Fruit fly (Drosophila melanogaster) whole organism, wandering third instar larva: ENCODE results near the gene CG31176.

Experiments used
- Abd-B ChIP-seq: fragments of >200 bp; optimal IDR thresholded peaks from 2 replicates; lab custom pipeline; 2017; ENCODE audit warnings: missing biosample characterization, missing genetic modification characterization
- CG32264 ChIP-seq: fragments of 200-800 bp; sonication (Bioruptor generic); optimal IDR thresholded peaks from 2 replicates; lab custom pipeline; 2016; ENCODE audit warnings: missing biosample characterization, missing genetic modification characterization
- CG9705 ChIP-seq: fragments of 200-800 bp; sonication (Bioruptor generic); optimal IDR thresholded peaks from 2 replicates; lab custom pipeline; 2018; ENCODE audit warnings: missing biosample characterization, mild to moderate bottlenecking, missing genetic modification characterization
- CrebA ChIP-seq: fragments of 200-800 bp; sonication (Bioruptor generic); optimal IDR thresholded peaks from 2 replicates; lab custom pipeline; 2016; ENCODE audit warnings: missing biosample characterization, mild to moderate bottlenecking, missing genetic modification characterization, borderline replicate concordance
- Dfd ChIP-seq: fragments of >200 bp; optimal IDR thresholded peaks from 2 replicates; lab custom pipeline; 2017; ENCODE audit warnings: missing biosample characterization, missing genetic modification characterization
- Dif ChIP-seq: fragments of 200-275, 200-300 bp; sonication (Bioruptor generic); optimal IDR thresholded peaks from 2 replicates; lab custom pipeline; 2018; ENCODE audit warnings: missing biosample characterization, missing genetic modification characterization; ENCODE audit not compliant: partially characterized antibody
- GATAd ChIP-seq: sonication (Bioruptor generic); optimal IDR thresholded peaks from 2 replicates; lab custom pipeline; 2016; ENCODE audit warnings: missing biosample characterization, missing genetic modification characterization
- HLH106 ChIP-seq: fragments of 200-800 bp; optimal IDR thresholded peaks from 3 replicates; lab custom pipeline; 2019; ENCODE audit warnings: missing biosample characterization, mild to moderate bottlenecking, missing genetic modification characterization, moderate library complexity
- Hnf4 ChIP-seq: fragments of 200-800 bp; sonication (Bioruptor generic); optimal IDR thresholded peaks from 2 replicates; lab custom pipeline; 2016; ENCODE audit warnings: missing biosample characterization, mild to moderate bottlenecking, missing genetic modification characterization
- Hr78 ChIP-seq: fragments of >200 bp; optimal IDR thresholded peaks from 2 replicates; lab custom pipeline; 2017; ENCODE audit warnings: missing biosample characterization, missing genetic modification characterization
- Hr83 ChIP-seq: fragments of 200-300 bp; sonication (Bioruptor generic); optimal IDR thresholded peaks from 2 replicates; lab custom pipeline; 2016; ENCODE audit warnings: missing biosample characterization, mild to moderate bottlenecking, missing genetic modification characterization, moderate library complexity; ENCODE audit not compliant: poor library complexity, severe bottlenecking
- Jra ChIP-seq: sonication (Bioruptor generic); optimal IDR thresholded peaks from 2 replicates; lab custom pipeline; 2016; ENCODE audit warnings: missing biosample characterization, missing genetic modification characterization
- Mio ChIP-seq: sonication (Bioruptor generic); optimal IDR thresholded peaks from 2 replicates; lab custom pipeline; 2016; ENCODE audit warnings: missing biosample characterization, missing genetic modification characterization
- Myc ChIP-seq: fragments of >200 bp; optimal IDR thresholded peaks from 2 replicates; lab custom pipeline; 2017
- N ChIP-seq: fragments of >200 bp; optimal IDR thresholded peaks from 2 replicates; lab custom pipeline; 2018; ENCODE audit warnings: missing biosample characterization, missing external identifiers, missing genetic modification characterization
- OdsH ChIP-seq: fragments of 200-800 bp; sonication (Bioruptor generic); optimal IDR thresholded peaks from 2 replicates; lab custom pipeline; 2016; ENCODE audit warnings: missing biosample characterization, mild to moderate bottlenecking, missing genetic modification characterization
- Rel ChIP-seq, 2 experiments: fragments of 200-800 bp; sonication (Bioruptor generic) in 1 of 2; optimal IDR thresholded peaks; 2 replicates in 1 of 2; 3 replicates in 1 of 2; lab custom pipeline; 2016 to 2019; ENCODE audit warnings: mild to moderate bottlenecking in 2 of 2, missing biosample characterization in 2 of 2, missing genetic modification characterization in 2 of 2, moderate library complexity in 1 of 2
- Sp1 ChIP-seq: fragments of 200-800 bp; sonication (Bioruptor generic); optimal IDR thresholded peaks from 3 replicates; lab custom pipeline; 2019; ENCODE audit warnings: missing biosample characterization, mild to moderate bottlenecking, missing genetic modification characterization, moderate library complexity
- Vsx2 ChIP-seq: fragments of 200-300, 225-300 bp; sonication (Bioruptor generic); optimal IDR thresholded peaks from 2 replicates; lab custom pipeline; 2018; ENCODE audit warnings: missing biosample characterization, missing genetic modification characterization; ENCODE audit not compliant: partially characterized antibody
- br ChIP-seq: fragments of 200-800 bp; sonication (Bioruptor generic); optimal IDR thresholded peaks from 2 replicates; lab custom pipeline; 2016; ENCODE audit warnings: missing biosample characterization, missing genetic modification characterization
- brk ChIP-seq: fragments of 200-800 bp; sonication (Bioruptor generic); optimal IDR thresholded peaks from 2 replicates; lab custom pipeline; 2016; ENCODE audit warnings: missing biosample characterization, mild to moderate bottlenecking, missing genetic modification characterization
- dl ChIP-seq, 2 experiments: fragments of 175-275, 200-275 bp in 1 of 2; fragments of 200-275 bp in 1 of 2; sonication (Bioruptor generic); optimal IDR thresholded peaks; lab custom pipeline; 2018; ENCODE audit warnings: mild to moderate bottlenecking in 2 of 2, missing biosample characterization in 2 of 2, missing genetic modification characterization in 2 of 2, moderate library complexity in 2 of 2; ENCODE audit not compliant: partially characterized antibody in 2 of 2, insufficient read depth in 1 of 2
- dmrt93B ChIP-seq: fragments of 200-800 bp; sonication (Bioruptor generic); optimal IDR thresholded peaks from 2 replicates; lab custom pipeline; 2018; ENCODE audit warnings: missing biosample characterization, mild to moderate bottlenecking, missing genetic modification characterization
- dsf ChIP-seq: sonication (Bioruptor generic); optimal IDR thresholded peaks from 2 replicates; lab custom pipeline; 2016; ENCODE audit warnings: missing biosample characterization, missing genetic modification characterization, borderline replicate concordance
- ey ChIP-seq: fragments of 200-800 bp; sonication (Bioruptor generic); optimal IDR thresholded peaks from 2 replicates; lab custom pipeline; 2016; ENCODE audit warnings: missing biosample characterization, missing genetic modification characterization
- foxo ChIP-seq, 2 experiments: fragments of 200-800 bp; sonication (Bioruptor generic); optimal IDR thresholded peaks; 2 replicates in 1 of 2; 3 replicates in 1 of 2; lab custom pipeline; 2016 to 2017; ENCODE audit warnings: missing biosample characterization in 2 of 2, missing genetic modification characterization in 2 of 2
- fru ChIP-seq: fragments of 200-800 bp; sonication (Bioruptor generic); optimal IDR thresholded peaks from 3 replicates; lab custom pipeline; 2016; ENCODE audit warnings: missing biosample characterization, mild to moderate bottlenecking, missing genetic modification characterization
- h ChIP-seq: fragments of 200-800 bp; sonication (Bioruptor generic); optimal IDR thresholded peaks from 3 replicates; lab custom pipeline; 2016; ENCODE audit warnings: missing biosample characterization, mild to moderate bottlenecking, missing genetic modification characterization
- jim ChIP-seq: fragments of 175-275, 200-325 bp; sonication (Bioruptor generic); optimal IDR thresholded peaks from 2 replicates; lab custom pipeline; 2016; ENCODE audit warnings: missing biosample characterization, mild to moderate bottlenecking, missing genetic modification characterization
- lola ChIP-seq: fragments of >200 bp; optimal IDR thresholded peaks from 2 replicates; lab custom pipeline; 2017; ENCODE audit warnings: missing biosample characterization, missing genetic modification characterization
- pan ChIP-seq: fragments of >200 bp; optimal IDR thresholded peaks from 2 replicates; lab custom pipeline; 2017
- psq ChIP-seq: fragments of 200-800 bp; sonication (Bioruptor generic); optimal IDR thresholded peaks from 3 replicates; lab custom pipeline; 2017; ENCODE audit warnings: missing biosample characterization, mild to moderate bottlenecking, missing genetic modification characterization, moderate library complexity
- rgr ChIP-seq: fragments of 200-800 bp; sonication (Bioruptor generic); optimal IDR thresholded peaks from 3 replicates; lab custom pipeline; 2016; ENCODE audit warnings: missing biosample characterization, mild to moderate bottlenecking, missing genetic modification characterization
- sage ChIP-seq: fragments of 200-800 bp; sonication (Bioruptor generic); optimal IDR thresholded peaks from 2 replicates; lab custom pipeline; 2016; ENCODE audit warnings: missing biosample characterization, mild to moderate bottlenecking, missing genetic modification characterization
- sv ChIP-seq: fragments of 200-800 bp; sonication (Bioruptor generic); optimal IDR thresholded peaks from 3 replicates; lab custom pipeline; 2016; ENCODE audit warnings: missing biosample characterization, missing genetic modification characterization
- tai ChIP-seq: sonication (Bioruptor generic); optimal IDR thresholded peaks from 2 replicates; lab custom pipeline; 2016; ENCODE audit warnings: missing biosample characterization, missing genetic modification characterization
- usp ChIP-seq: fragments of >200 bp; optimal IDR thresholded peaks from 2 replicates; lab custom pipeline; 2017; ENCODE audit warnings: missing biosample characterization, missing genetic modification characterization
- woc ChIP-seq: sonication (Bioruptor generic); optimal IDR thresholded peaks from 2 replicates; lab custom pipeline; 2016; ENCODE audit warnings: missing biosample characterization, mild to moderate bottlenecking, missing genetic modification characterization

The CG31176 gene

dm6 chr3R:21634644-21635043 lies 84.8 kb downstream of the CG31176 start:
- TF ChIP-seq fru (GFP tag; lab: Kevin White, UChicago) (no peak), Abd-B (GFP tag; lab: Kevin White, UChicago) (no peak), psq (peak; percentile 59), sv (GFP tag; lab: Kevin White, UChicago) (no peak), h (no peak)

- TF ChIP-seq jim: no peak
- TF ChIP-seq Hr78 (GFP tag; lab: Kevin White, UChicago): no peak
- TF ChIP-seq dl (GFP tag; optimal IDR thresholded peaks at IDR 0.05; lab: Kevin White, UChicago; ENCODE audit: insufficient read depth in 1 of 2, partially characterized antibody in 2 of 2): no peak
- TF ChIP-seq CrebA (GFP tag; lab: Kevin White, UChicago): no peak
- TF ChIP-seq usp (GFP tag; lab: Kevin White, UChicago): no peak
- no peak for TF ChIP-seq lola (GFP tag; lab: Kevin White, UChicago)
- TF ChIP-seq foxo (GFP tag; optimal IDR thresholded peaks at IDR 0.05; lab: Kevin White, UChicago): no peak
- TF ChIP-seq tai: no peak
- no peak for TF ChIP-seq woc
- no peak for TF ChIP-seq CG9705 (GFP tag; lab: Kevin White, UChicago)
- no peak for TF ChIP-seq OdsH (GFP tag; lab: Kevin White, UChicago)
- no peak for TF ChIP-seq Sp1 (GFP tag; lab: Kevin White, UChicago)
- no peak for TF ChIP-seq dsf (GFP tag; lab: Kevin White, UChicago)
- no peak for TF ChIP-seq HLH106 (tag; lab: Kevin White, UChicago)
- TF ChIP-seq brk: no peak
- no peak for TF ChIP-seq Vsx2 (GFP tag; lab: Kevin White, UChicago)
- no peak for TF ChIP-seq sv (GFP tag; lab: Kevin White, UChicago)
- TF ChIP-seq CG32264: no peak
Measured at dm6 chr3R:21633781-21634102, 85.7 kb downstream of the CG31176 start.

- TF ChIP-seq brk: peak; percentile 64
- TF ChIP-seq ey (GFP tag; lab: Kevin White, UChicago): peak; percentile 29
- TF ChIP-seq CG9705 (GFP tag; lab: Kevin White, UChicago): peak; percentile 3
- TF ChIP-seq pan (lab: Kevin White, UChicago): no peak
- TF ChIP-seq CG32264: no peak
- TF ChIP-seq Hr83 (GFP tag; lab: Kevin White, UChicago): peak; percentile 65
- peak; percentile 1 for TF ChIP-seq OdsH (GFP tag; lab: Kevin White, UChicago)
- peak; percentile 76 for TF ChIP-seq Vsx2 (GFP tag; lab: Kevin White, UChicago)
- TF ChIP-seq dmrt93B: peak; percentile 2
- TF ChIP-seq CrebA (GFP tag; lab: Kevin White, UChicago): peak; percentile 54
- peak; percentile 22 for TF ChIP-seq Hnf4 (GFP tag; lab: Kevin White, UChicago)
- no peak for TF ChIP-seq jim
- TF ChIP-seq sage (GFP tag; lab: Kevin White, UChicago): peak; percentile 64
- peak; percentile 77 for TF ChIP-seq tai
- peak; percentile 28 for TF ChIP-seq sv (GFP tag; lab: Kevin White, UChicago)
- no peak for TF ChIP-seq usp (GFP tag; lab: Kevin White, UChicago)
- TF ChIP-seq Hr78 (GFP tag; lab: Kevin White, UChicago): no peak
- no peak for TF ChIP-seq Myc (lab: Kevin White, UChicago)
- TF ChIP-seq Dfd (GFP tag; lab: Kevin White, UChicago): no peak
- no peak for TF ChIP-seq Abd-B (GFP tag; lab: Kevin White, UChicago)
- TF ChIP-seq br (GFP tag; lab: Kevin White, UChicago): peak; percentile 20
- peak; percentile 68 for TF ChIP-seq woc
- peak; percentile 5 for TF ChIP-seq dsf (GFP tag; lab: Kevin White, UChicago)
- peak; percentile 44 for TF ChIP-seq psq
- TF ChIP-seq Dif (GFP tag; lab: Kevin White, UChicago): peak; percentile 88
- TF ChIP-seq N (GFP tag; lab: Kevin White, UChicago): no peak
- TF ChIP-seq h: peak; percentile 33
- TF ChIP-seq foxo (GFP tag; optimal IDR thresholded peaks at IDR 0.05; lab: Kevin White, UChicago): peak; percentile 36 to 54
- TF ChIP-seq dl (GFP tag; optimal IDR thresholded peaks at IDR 0.05; lab: Kevin White, UChicago; ENCODE audit: insufficient read depth in 1 of 2, partially characterized antibody in 2 of 2): peak; percentile 71 to 75
- peak; percentile 61 for TF ChIP-seq HLH106 (tag; lab: Kevin White, UChicago)
- no peak for TF ChIP-seq Mio
- TF ChIP-seq GATAd (GFP tag; lab: Kevin White, UChicago): no peak
- TF ChIP-seq rgr (GFP tag; lab: Kevin White, UChicago): peak; percentile 59
- TF ChIP-seq Jra (GFP tag; lab: Kevin White, UChicago): no peak
- peak; percentile 51 for TF ChIP-seq Sp1 (GFP tag; lab: Kevin White, UChicago)
- TF ChIP-seq Rel (GFP tag; optimal IDR thresholded peaks at IDR 0.05; lab: Kevin White, UChicago): peak; percentile 56
- peak; percentile 44 for TF ChIP-seq Rel (tag; optimal IDR thresholded peaks at IDR 0.05; lab: Kevin White, UChicago)
- TF ChIP-seq lola (GFP tag; lab: Kevin White, UChicago): no peak
- TF ChIP-seq fru (GFP tag; lab: Kevin White, UChicago): peak; percentile 61
Measured at dm6 chr3R:21632930-21633780, 86.3 kb downstream of the CG31176 start.
